Fruit fly (Drosophila melanogaster): ENCODE results near the gene Pus1.
A peak's percentile ranks its signal among the peaks of the same experiment; 100 is the strongest.

The Pus1 gene

DNA sequence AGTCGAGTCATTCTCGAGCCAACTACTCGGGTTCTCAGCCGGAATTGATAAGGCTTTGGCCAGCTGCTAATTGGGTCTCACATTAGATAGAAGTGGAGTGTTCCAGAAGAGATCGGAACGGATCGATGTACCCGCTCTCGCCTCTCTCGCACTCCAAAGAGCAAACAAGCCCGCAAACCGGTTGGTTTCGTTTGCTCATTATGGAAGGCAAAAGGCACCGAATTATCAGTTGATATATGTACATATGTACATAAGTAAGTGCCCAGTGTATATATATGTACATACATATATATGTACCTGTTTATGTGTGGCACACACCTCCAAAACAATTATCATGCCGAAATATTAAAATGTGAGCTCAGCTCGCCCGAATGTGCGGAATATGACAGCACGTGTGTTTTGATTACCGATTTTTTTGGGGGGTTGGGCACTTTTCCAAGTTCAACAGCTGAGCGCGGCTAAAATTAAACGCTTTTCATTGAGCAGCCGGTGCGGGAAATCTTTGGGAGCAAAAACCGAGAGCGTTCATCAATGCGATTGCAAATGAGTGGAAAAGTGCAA, 36.7 kb downstream of the Pus1 start (continued):
- TF ChIP-seq MTF-1 (GFP tag; optimal IDR thresholded peaks at IDR 0.05; ENCODE audit: borderline replicate concordance) (no peak), Lim3 (GFP tag; IDR thresholded peaks at IDR 0.05) (no peak), ase (GFP tag; IDR thresholded peaks at IDR 0.05) (no peak), Ets97D (GFP tag; optimal IDR thresholded peaks at IDR 0.05) (no peak), Fer2 (tag; optimal IDR thresholded peaks at IDR 0.05) (peak; percentile 36), CG4282 (GFP tag; optimal IDR thresholded peaks at IDR 0.05) (peak; percentile 20), mld (GFP tag; IDR thresholded peaks at IDR 0.05; ENCODE audit: partially characterized antibody) (no peak), Max (GFP tag; optimal IDR thresholded peaks at IDR 0.05) (no peak), lbe (GFP tag; optimal IDR thresholded peaks at IDR 0.05) (peak; percentile 55), mirr (GFP tag; optimal IDR thresholded peaks at IDR 0.05) (peak; percentile 97), gcm2 (GFP tag; optimal IDR thresholded peaks at IDR 0.05) (no peak), CG10321 (GFP tag; IDR thresholded peaks at IDR 0.05) (no peak), Dll (GFP tag; IDR thresholded peaks at IDR 0.05; ENCODE audit: partially characterized antibody) (peak; percentile 33; the same call in 1 of the 4 replicates), CG10462 (GFP tag; optimal IDR thresholded peaks at IDR 0.05) (no peak), insv (GFP tag; optimal IDR thresholded peaks at IDR 0.05) (peak in 1 of 2 experiments; percentile 35), H15 (GFP tag; IDR thresholded peaks at IDR 0.05) (0 out of 3 replicates have a peak, but pooled peaks have one; percentile 4), dm (GFP tag; optimal IDR thresholded peaks at IDR 0.05) (no peak), CG1792 (GFP tag; optimal IDR thresholded peaks at IDR 0.05) (no peak), caup (GFP tag; optimal IDR thresholded peaks at IDR 0.05; ENCODE audit: severe bottlenecking) (peak; percentile 43), CG15011 (GFP tag; optimal IDR thresholded peaks at IDR 0.05) (no peak), Mrtf (GFP tag; IDR thresholded peaks at IDR 0.05) (no peak), Rfx (GFP tag; IDR thresholded peaks at IDR 0.05) (no peak), CG8290 (GFP tag; optimal IDR thresholded peaks at IDR 0.05) (no peak), CG8290 (tag; optimal IDR thresholded peaks at IDR 0.05) (peak; percentile 66 to 88), fd96Cb (tag; optimal IDR thresholded peaks at IDR 0.05) (no peak), CrebB (tag; optimal IDR thresholded peaks at IDR 0.05) (peak; percentile 60), BtbVII (GFP tag; optimal IDR thresholded peaks at IDR 0.05) (no peak), Asciz (GFP tag; optimal IDR thresholded peaks at IDR 0.05) (peak; percentile 1), CG12942 (GFP tag; optimal IDR thresholded peaks at IDR 0.05) (no peak), Hand (GFP tag; optimal IDR thresholded peaks at IDR 0.05) (peak; percentile 46), stc (GFP tag; IDR thresholded peaks at IDR 0.05) (0 out of 2 replicates have a peak, but pooled peaks have one; percentile 8), dmrt99B (tag; optimal IDR thresholded peaks at IDR 0.05) (no peak), B-H2 (GFP tag; optimal IDR thresholded peaks at IDR 0.05) (peak; percentile 75), CG3995 (GFP tag; optimal IDR thresholded peaks at IDR 0.05) (no peak), CG13287 (GFP tag; IDR thresholded peaks at IDR 0.05; ENCODE audit: partially characterized antibody) (0 out of 2 replicates have a peak, but pooled peaks have one; percentile 12), CG11085 (GFP tag; IDR thresholded peaks at IDR 0.05) (no peak), sima (GFP tag; optimal IDR thresholded peaks at IDR 0.05) (no peak), schlank (tag; optimal IDR thresholded peaks at IDR 0.05) (no peak), HLH54F (GFP tag; optimal IDR thresholded peaks at IDR 0.05) (no peak), bbx (GFP tag; IDR thresholded peaks at IDR 0.05; ENCODE audit: partially characterized antibody) (0 out of 2 replicates have a peak, but pooled peaks have one; percentile 14), Hr39 (optimal IDR thresholded peaks at IDR 0.05) (no peak), Xrp1 (GFP tag; IDR thresholded peaks at IDR 0.05) (peak; percentile 69), CG6765 (GFP tag; optimal IDR thresholded peaks at IDR 0.05) (no peak), abd-A (tag; optimal IDR thresholded peaks at IDR 0.05) (peak; percentile 37), CG7745 (tag; optimal IDR thresholded peaks at IDR 0.05) (no peak), CG12071 (GFP tag; optimal IDR thresholded peaks at IDR 0.05) (peak; percentile 74), sim (GFP tag; IDR thresholded peaks at IDR 0.05) (0 out of 2 replicates have a peak, but pooled peaks have one; percentile 24), CG4854 (GFP tag; optimal IDR thresholded peaks at IDR 0.05) (no peak), slbo (GFP tag; IDR thresholded peaks at IDR 0.05) (no peak), cwo (GFP tag; optimal IDR thresholded peaks at IDR 0.05) (peak; percentile 96)

All from whole organism, embryonic.